Worm (Caenorhabditis elegans): ENCODE measurements around the gene bpl-1.
A peak's percentile ranks its signal among the peaks of the same experiment; 100 is the strongest.

bpl-1 gene

DNA sequence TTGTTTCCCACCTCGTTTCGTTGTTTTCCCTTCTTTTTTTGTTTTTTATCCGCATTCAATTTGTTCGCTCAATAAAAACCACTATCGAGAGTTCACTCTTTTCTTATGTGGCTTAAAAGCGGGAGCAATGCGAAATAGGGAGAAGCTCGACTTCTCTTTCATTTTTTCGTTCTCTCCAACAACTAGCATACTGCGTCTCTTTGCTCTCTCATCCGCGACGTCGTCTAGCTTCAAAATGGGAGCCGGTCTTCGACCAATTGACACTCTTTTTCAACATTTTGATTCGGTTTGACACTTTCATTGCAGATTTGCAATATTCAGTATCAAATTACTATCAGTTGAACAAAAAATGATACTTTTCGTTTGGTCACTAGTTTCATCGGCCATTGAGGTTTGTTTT is at the start of gene bpl-1:
Gene bpl-1 (plus strand): TSS at position 301 of the 400 bp plus-strand sequence.
- TF ChIP-seq unc-42 (tag; optimal IDR thresholded peaks at IDR 0.05), result peak; percentile 25
- no peak for TF ChIP-seq lin-11 (tag; optimal IDR thresholded peaks at IDR 0.05)
- no peak for TF ChIP-seq fkh-10 (GFP tag; optimal IDR thresholded peaks at IDR 0.05)
- TF ChIP-seq rnt-1 (tag; optimal IDR thresholded peaks at IDR 0.05), result no peak

- TF ChIP-seq ceh-48 (tag; optimal IDR thresholded peaks at IDR 0.05) (no peak), C08G9.2 (tag; optimal IDR thresholded peaks at IDR 0.05) (no peak), fkh-10 (GFP tag; optimal IDR thresholded peaks at IDR 0.05) (no peak), ttx-3 (tag; optimal IDR thresholded peaks at IDR 0.05) (no peak), odd-2 (tag; optimal IDR thresholded peaks at IDR 0.05) (no peak), ceh-30 (tag; optimal IDR thresholded peaks at IDR 0.05) (no peak), ceh-22 (tag; optimal IDR thresholded peaks at IDR 0.05) (no peak), ceh-2 (tag; optimal IDR thresholded peaks at IDR 0.05) (no peak)
Observed at ce11 chrII:6226995-6227394, 47.0 kb upstream of the bpl-1 start, which contains the start of gene srsy-2. Gene srsy-2 (minus strand): TSS chrII:6227095.

DNA sequence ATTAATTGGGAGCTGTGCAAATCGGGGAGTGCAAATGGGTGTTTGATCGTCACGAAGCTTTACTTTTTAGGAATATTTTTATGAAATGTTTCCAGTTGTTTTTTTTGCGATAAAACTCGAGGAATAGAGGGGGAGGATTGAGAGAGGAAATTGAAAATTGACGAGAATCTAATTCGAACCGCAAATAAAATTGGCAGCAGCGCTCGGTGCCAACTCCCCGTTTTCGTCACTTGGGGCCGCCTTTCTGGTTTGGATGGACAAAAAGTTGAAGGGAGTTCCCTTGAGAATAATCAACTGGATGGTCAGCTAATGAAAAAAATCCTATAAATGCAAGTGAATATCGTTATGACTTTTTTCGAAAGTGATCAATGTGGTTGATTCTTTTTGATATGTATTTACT is 43.9 kb upstream of the bpl-1 start:
- TF ChIP-seq unc-42 (tag; optimal IDR thresholded peaks at IDR 0.05) (peak; percentile 61), pha-4 (tag; optimal IDR thresholded peaks at IDR 0.05) (no peak), unc-3 (GFP tag; conservative IDR thresholded peaks at IDR 0.05) (no peak), unc-3 (tag; optimal IDR thresholded peaks at IDR 0.05) (no peak)

DNA sequence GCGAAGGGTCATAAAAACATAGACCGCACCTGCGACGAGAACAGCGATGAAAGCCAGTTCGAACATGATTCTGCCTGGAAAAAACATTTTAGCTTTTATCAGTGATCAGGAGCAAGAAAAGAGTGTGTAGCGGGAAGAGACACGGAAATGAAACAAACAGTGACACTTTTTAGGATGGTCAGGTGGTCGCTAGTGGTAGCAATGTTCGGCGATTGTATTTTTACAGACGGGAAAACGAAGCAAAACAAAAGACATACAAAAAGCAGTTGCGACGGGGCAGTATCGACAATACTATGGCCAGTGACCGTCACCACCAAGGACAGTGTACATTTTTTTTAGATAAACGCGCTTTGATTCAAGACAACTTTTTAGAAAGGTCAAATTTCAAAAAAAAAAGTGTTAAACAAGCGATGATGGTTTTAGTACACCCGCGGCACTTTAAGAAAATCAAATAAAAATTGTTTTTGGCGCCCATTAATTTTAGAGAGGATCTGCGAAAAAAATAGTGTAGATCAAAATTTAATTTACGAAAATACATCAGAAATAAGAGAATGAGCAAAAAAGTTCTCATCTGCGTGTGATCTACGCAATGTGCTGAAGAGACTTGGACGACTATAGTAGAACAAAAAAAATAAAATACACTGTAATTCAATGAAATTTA is 38.5 kb upstream of the bpl-1 start, which contains the start of gene T24H7.9:
Gene T24H7.9 (minus strand): TSS at position 74 of the 661 bp plus-strand sequence.
- TF ChIP-seq tbx-7 (tag; optimal IDR thresholded peaks at IDR 0.05), result no peak
- no peak for TF ChIP-seq pag-3 (tag; optimal IDR thresholded peaks at IDR 0.05; ENCODE audit: borderline replicate concordance)
- TF ChIP-seq npax-4 (tag; optimal IDR thresholded peaks at IDR 0.05), result no peak
- no peak for TF ChIP-seq ahr-1 (tag; optimal IDR thresholded peaks at IDR 0.05)
- no peak for TF ChIP-seq lin-11 (tag; optimal IDR thresholded peaks at IDR 0.05)
- TF ChIP-seq sox-4 (tag; optimal IDR thresholded peaks at IDR 0.05), result no peak
- no peak for TF ChIP-seq nhr-232 (tag; optimal IDR thresholded peaks at IDR 0.05)
- TF ChIP-seq ceh-6 (GFP tag; optimal IDR thresholded peaks at IDR 0.05), result no peak
- TF ChIP-seq pha-4 (tag; optimal IDR thresholded peaks at IDR 0.05), result no peak
- no peak for TF ChIP-seq pqm-1 (tag; optimal IDR thresholded peaks at IDR 0.05)
- TF ChIP-seq mec-3 (tag; optimal IDR thresholded peaks at IDR 0.05; ENCODE audit: borderline replicate concordance), result no peak

- TF ChIP-seq hlh-6 (tag; optimal IDR thresholded peaks at IDR 0.05), result no peak
- peak; percentile 33 for TF ChIP-seq tbx-2 (tag; optimal IDR thresholded peaks at IDR 0.05)
- no peak for TF ChIP-seq hlh-8 (tag; optimal IDR thresholded peaks at IDR 0.05)
- TF ChIP-seq ceh-34 (tag; optimal IDR thresholded peaks at IDR 0.05), result peak; percentile 11
- TF ChIP-seq ceh-18 (tag; optimal IDR thresholded peaks at IDR 0.05), result peak; percentile 62
- TF ChIP-seq hlh-30 (tag; optimal IDR thresholded peaks at IDR 0.05; ENCODE audit: insufficient read depth), result peak; percentile 45
- no peak for TF ChIP-seq ceh-2 (tag; optimal IDR thresholded peaks at IDR 0.05)
- no peak for TF ChIP-seq eyg-1 (tag; optimal IDR thresholded peaks at IDR 0.05)
- TF ChIP-seq nhr-232 (tag; optimal IDR thresholded peaks at IDR 0.05), result no peak
- TF ChIP-seq zip-5 (tag; optimal IDR thresholded peaks at IDR 0.05), result no peak
- no peak for TF ChIP-seq rnt-1 (tag; optimal IDR thresholded peaks at IDR 0.05)
- TF ChIP-seq tbx-7 (tag; optimal IDR thresholded peaks at IDR 0.05), result no peak
- no peak for TF ChIP-seq pax-1 (tag; optimal IDR thresholded peaks at IDR 0.05)
- no peak for TF ChIP-seq unc-86 (tag; optimal IDR thresholded peaks at IDR 0.05)
- TF ChIP-seq ref-2 (tag; optimal IDR thresholded peaks at IDR 0.05), result no peak
- TF ChIP-seq C08G9.2 (tag; optimal IDR thresholded peaks at IDR 0.05), result no peak
- no peak for TF ChIP-seq ztf-16 (tag; optimal IDR thresholded peaks at IDR 0.05)
- no peak for TF ChIP-seq madf-2 (tag; optimal IDR thresholded peaks at IDR 0.05)
- no peak for TF ChIP-seq unc-3 (GFP tag; conservative IDR thresholded peaks at IDR 0.05)
- TF ChIP-seq unc-3 (tag; optimal IDR thresholded peaks at IDR 0.05), result no peak
- no peak for TF ChIP-seq syd-9 (tag; optimal IDR thresholded peaks at IDR 0.05)
Observed at ce11 chrII:6236093-6236945, 37.7 kb upstream of the bpl-1 start.
